Worm (Caenorhabditis elegans) whole organism, mixed stage, embryonic: ENCODE measurements around the gene nspc-9.

Source experiments
- blmp-1 ChIP-seq: fragments of 150-350 bp; optimal IDR thresholded peaks from 2 replicates; lab custom pipeline; 2014; ENCODE audit warnings: missing biosample characterization, missing genetic modification characterization
- ceh-43 ChIP-seq: fragments of 200-800 bp; sonication (Bioruptor generic); optimal IDR thresholded peaks from 2 replicates; lab custom pipeline; 2018; ENCODE audit warnings: mild to moderate bottlenecking, missing genetic modification characterization, moderate library complexity, missing compliant biosample characterization
- drap-1 ChIP-seq: fragments of 200-800 bp; sonication (Bioruptor generic); optimal IDR thresholded peaks from 3 replicates; lab custom pipeline; 2018; ENCODE audit warnings: mild to moderate bottlenecking, missing genetic modification characterization, missing compliant biosample characterization
- elt-1 ChIP-seq: sonication (generic microtip); optimal IDR thresholded peaks from 2 replicates; lab custom pipeline; 2017; ENCODE audit warnings: missing genetic modification characterization, mild to moderate bottlenecking, missing compliant biosample characterization, antibody characterized with exemption, moderate library complexity, borderline replicate concordance; ENCODE audit not compliant: insufficient read depth
- ham-2 ChIP-seq: fragments of 200-800 bp; sonication (Bioruptor generic); optimal IDR thresholded peaks from 2 replicates; lab custom pipeline; 2018; ENCODE audit warnings: mild to moderate bottlenecking, missing genetic modification characterization, missing compliant biosample characterization
- hlh-1 ChIP-seq: fragments of 150-350 bp; optimal IDR thresholded peaks from 2 replicates; lab custom pipeline; 2014; ENCODE audit warnings: missing biosample characterization, missing genetic modification reagents, missing genetic modification characterization
- lin-32 ChIP-seq: fragments of 200-800 bp; sonication (Bioruptor generic); optimal IDR thresholded peaks from 2 replicates; lab custom pipeline; 2018; ENCODE audit warnings: mild to moderate bottlenecking, missing genetic modification characterization, missing compliant biosample characterization
- mab-5 ChIP-seq: fragments of 150-350 bp; optimal IDR thresholded peaks from 2 replicates; lab custom pipeline; 2014; ENCODE audit warnings: missing biosample characterization, missing genetic modification characterization
- mep-1 ChIP-seq: fragments of 150-350 bp; optimal IDR thresholded peaks from 2 replicates; lab custom pipeline; 2017; ENCODE audit warnings: missing biosample characterization, missing genetic modification reagents, missing genetic modification characterization, inconsistent platforms
- nhr-2 ChIP-seq: fragments of 150-350 bp; optimal IDR thresholded peaks from 2 replicates; lab custom pipeline; 2014; ENCODE audit warnings: missing biosample characterization, missing genetic modification characterization
- nhr-28 ChIP-seq: fragments of 150-350 bp; optimal IDR thresholded peaks from 2 replicates; lab custom pipeline; 2014; ENCODE audit warnings: missing biosample characterization, missing genetic modification characterization
- pha-4 ChIP-seq: fragments of 150-350 bp; optimal IDR thresholded peaks from 2 replicates; lab custom pipeline; 2018; ENCODE audit warnings: missing biosample characterization, missing genetic modification reagents, missing genetic modification characterization
- snpc-4 ChIP-seq: fragments of 150-350 bp; optimal IDR thresholded peaks from 2 replicates; lab custom pipeline; 2014; ENCODE audit warnings: missing biosample characterization, missing genetic modification characterization
- tbx-8 ChIP-seq: fragments of 200-800 bp; sonication (Bioruptor generic); optimal IDR thresholded peaks from 2 replicates; lab custom pipeline; 2018; ENCODE audit warnings: mild to moderate bottlenecking, missing genetic modification characterization, moderate library complexity, missing compliant biosample characterization
- unc-62 ChIP-seq: fragments of 150-350 bp; optimal IDR thresholded peaks from 2 replicates; lab custom pipeline; 2014; ENCODE audit warnings: missing biosample characterization, missing genetic modification reagents, missing genetic modification characterization
- ztf-11 ChIP-seq: fragments of 150-350 bp; optimal IDR thresholded peaks from 2 replicates; lab custom pipeline; 2014; ENCODE audit warnings: missing biosample characterization, missing genetic modification characterization

Gene nspc-9

DNA sequence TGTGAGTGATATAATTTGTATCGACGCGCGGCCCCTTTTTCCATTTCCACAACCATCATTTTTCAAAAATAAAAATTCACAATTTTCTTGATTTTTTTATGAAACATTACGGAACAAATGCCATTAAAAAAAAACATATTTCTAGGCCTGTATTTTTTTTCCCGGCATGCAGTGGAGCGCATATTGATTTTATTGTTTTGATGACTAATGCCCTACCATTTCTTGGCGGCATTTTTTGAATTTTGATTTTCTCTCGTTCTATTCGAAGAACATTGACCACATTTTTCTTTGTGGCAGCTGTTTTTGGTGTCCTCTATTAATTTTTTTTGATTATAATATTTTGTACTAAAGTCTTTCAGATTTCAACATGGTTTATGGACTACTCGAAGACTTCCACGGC is 44.9 kb downstream of the nspc-9 start, which contains the start of gene W06D11.3:
Gene W06D11.3 (plus strand): TSS at position 360 of the 400 bp plus-strand sequence.
- TF ChIP-seq blmp-1 (tag; lab: Kevin White, UChicago), result no peak
- TF ChIP-seq tbx-8 (GFP tag; lab: Kevin White, UChicago), result no peak
- no peak for TF ChIP-seq elt-1 (tag; lab: Kevin White, UChicago)
- TF ChIP-seq ceh-43 (GFP tag; lab: Kevin White, UChicago), result no peak
- TF ChIP-seq mep-1 (tag; lab: Kevin White, UChicago), result no peak
- TF ChIP-seq nhr-2 (tag; lab: Kevin White, UChicago), result no peak
- TF ChIP-seq ztf-11, result no peak
- TF ChIP-seq drap-1 (GFP tag; lab: Kevin White, UChicago), result no peak
- no peak for TF ChIP-seq unc-62 (GFP tag; lab: Kevin White, UChicago)
- no peak for TF ChIP-seq mab-5
- no peak for TF ChIP-seq lin-32 (GFP tag; lab: Kevin White, UChicago)
- TF ChIP-seq nhr-28 (tag; lab: Kevin White, UChicago), result no peak

DNA sequence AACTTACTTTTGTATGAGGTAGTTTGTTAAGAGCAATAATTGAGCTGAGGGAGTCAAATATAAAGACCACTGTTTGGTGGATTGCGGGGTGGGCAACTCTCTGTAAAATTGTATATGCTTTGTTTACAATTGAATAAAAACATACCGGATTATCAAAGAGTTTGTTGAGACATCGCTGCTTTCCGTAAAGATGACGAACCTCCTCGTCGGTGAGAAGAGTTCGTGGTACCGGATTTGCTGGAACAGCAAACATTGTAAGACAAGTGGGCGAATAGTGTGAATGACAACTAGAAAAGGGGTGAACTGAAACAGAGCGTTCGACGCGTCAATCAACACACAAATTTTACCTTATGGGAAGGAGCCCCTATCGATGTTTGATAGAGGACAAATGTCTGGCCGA is 46.8 kb downstream of the nspc-9 start, which contains the start of gene W06D11.2:
Gene W06D11.2 (minus strand): TSS at position 339 of the 400 bp plus-strand sequence.
- TF ChIP-seq hlh-1, result no peak
- no peak for TF ChIP-seq snpc-4 (tag; lab: Kevin White, UChicago)
- TF ChIP-seq nhr-2 (tag; lab: Kevin White, UChicago), result no peak
- TF ChIP-seq ham-2 (GFP tag; lab: Kevin White, UChicago), result no peak

DNA sequence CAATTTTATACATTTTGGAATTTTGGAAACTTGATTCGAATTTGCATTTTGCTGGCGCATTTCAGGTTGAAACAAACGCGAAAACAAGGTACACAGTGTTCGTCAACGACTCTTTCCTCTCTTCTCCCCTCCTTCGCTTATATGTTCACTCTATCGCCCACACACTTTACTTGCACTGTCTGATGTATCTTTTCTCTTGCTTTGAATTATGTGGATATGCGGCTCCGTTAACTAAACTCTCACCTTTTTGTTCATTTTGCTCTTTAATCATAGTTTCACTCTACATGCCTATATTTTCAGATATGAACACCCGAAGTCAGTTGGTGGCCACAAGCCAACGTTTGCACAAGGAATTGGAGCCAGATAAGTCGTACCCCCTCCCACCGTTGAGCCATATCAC is 48.9 kb downstream of the nspc-9 start, which contains the start of gene W06D11.1:
Gene W06D11.1 (plus strand): TSS at position 301 of the 400 bp plus-strand sequence.
- TF ChIP-seq pha-4 (tag; lab: Kevin White, UChicago), result no peak
